Fruit fly (Drosophila melanogaster): ENCODE data around the gene Gpdh1.

Gpdh1 gene

dm6 chr2L:5979957-5980861, 36.8 kb downstream of the Gpdh1 start:
- no peak for TF ChIP-seq CTCF (optimal IDR thresholded peaks at IDR 0.05)
- TF ChIP-seq CG8478 (optimal IDR thresholded peaks at IDR 0.05) = no peak

DNA sequence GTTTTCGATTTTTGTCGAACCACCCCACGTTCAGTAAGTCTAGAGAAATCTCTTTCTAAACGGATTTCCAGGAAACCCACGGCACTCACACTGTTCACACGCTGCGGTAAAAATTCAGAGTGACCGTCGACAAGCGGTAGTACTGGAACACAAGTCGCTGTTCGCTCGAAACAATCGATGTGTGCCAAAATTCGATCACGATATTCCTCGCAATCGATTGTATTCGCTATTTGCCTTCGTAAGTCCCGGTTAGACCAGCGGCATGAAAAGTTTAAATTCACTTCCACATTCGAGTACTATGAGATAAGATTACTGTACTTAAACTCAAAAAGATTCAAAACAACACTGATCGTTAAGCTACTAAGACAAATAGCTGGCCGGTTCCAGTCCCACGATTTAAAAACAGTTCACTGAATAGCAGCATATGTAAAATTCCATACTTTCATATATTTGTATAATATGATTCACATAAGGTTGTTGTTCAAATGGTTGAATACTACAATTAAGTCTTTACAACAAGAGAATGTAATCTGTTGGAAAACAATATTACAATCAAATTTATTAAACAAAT, 37.5 kb downstream of the Gpdh1 start, which contains the start of gene chic:
TSS of gene chic (minus strand) at position 157 of the 571 bp plus-strand sequence.
- TF ChIP-seq CG8478 (optimal IDR thresholded peaks at IDR 0.05) (no peak), CTCF (optimal IDR thresholded peaks at IDR 0.05) (peak in 1 of 2 experiments; percentile 11)

DNA sequence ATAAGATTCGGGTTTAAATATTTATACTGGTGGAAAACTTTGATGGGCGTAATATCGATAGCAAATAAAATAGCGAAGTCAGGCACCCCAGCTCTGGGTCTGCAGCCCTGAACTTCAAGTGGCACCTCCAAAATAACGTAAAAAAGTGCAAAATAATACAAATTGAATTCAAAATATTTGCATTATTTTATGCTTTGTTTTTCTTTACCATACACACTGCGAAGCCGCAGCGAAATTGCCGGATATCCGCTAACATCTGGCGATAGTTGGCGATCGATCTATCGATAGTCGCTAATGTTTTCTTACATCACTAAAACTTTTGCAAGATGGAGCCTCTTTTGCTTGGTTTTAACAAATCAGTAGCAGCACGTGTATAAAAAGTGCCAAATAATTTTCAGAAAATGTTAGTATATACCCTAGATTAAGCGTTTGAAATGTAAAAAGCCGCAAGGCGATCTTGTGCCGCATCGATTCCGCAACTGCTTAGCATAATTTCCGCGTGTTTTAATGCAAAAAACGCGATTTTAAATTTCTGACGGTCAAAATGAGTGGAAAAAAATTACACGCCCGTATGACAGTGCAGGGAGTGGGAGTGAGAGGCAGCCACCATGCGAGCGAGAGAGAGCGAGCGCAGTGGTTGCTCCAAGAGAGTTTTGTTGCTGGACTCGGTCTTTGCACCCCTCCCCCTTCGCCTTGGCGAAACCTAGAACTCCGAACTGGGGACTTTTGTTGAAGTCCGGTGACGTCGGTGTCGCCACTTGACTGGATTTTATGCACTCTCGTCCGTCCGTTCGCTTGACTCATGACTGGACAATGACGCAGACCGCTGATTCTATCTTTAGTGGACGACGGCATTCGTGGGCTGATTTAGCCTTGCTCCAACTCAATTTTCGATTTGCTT, 38.2 kb downstream of the Gpdh1 start, which contains the start of gene eIF4A:
TSS of gene eIF4A (plus strand) at position 332 of the 901 bp plus-strand sequence.
- TF ChIP-seq CG8478 (optimal IDR thresholded peaks at IDR 0.05) (no peak), CTCF (optimal IDR thresholded peaks at IDR 0.05) (no peak)

DNA sequence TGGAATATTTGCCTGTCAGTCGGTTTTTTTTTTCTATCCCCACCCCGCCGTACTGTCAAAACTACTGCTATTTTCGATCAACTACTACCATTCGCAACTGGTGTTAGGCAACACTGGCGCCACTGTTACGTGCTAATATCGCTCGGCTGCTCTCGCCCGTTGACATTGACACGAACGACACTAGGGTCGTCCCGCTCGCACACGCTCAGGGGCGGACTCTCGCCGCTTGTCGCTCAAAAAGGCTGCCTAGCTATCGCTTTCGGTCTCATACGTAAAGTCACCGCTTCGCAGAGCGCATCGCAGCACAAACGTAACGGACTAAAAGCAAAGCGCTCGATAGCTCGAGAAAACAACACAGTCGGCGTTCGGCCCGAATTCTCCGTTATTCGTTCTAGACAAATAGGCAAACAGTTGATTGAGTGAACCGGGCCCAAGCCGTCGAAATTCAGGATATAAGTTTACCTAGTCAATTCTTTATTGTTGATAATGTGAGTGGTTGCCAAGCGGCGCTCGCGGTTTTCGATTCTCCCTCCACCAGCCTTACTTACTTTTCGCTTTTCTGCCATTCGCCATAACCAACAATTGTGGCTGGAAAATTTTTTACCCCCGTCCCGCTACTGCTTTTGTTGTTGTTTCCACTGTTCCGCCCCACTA, 39.0 kb downstream of the Gpdh1 start:
- peak; percentile 17 to 70 for TF ChIP-seq CTCF (optimal IDR thresholded peaks at IDR 0.05)
- no peak for TF ChIP-seq CG8478 (optimal IDR thresholded peaks at IDR 0.05)

dm6 chr2L:5983236-5983635, 39.8 kb downstream of the Gpdh1 start:
- TF ChIP-seq CTCF (optimal IDR thresholded peaks at IDR 0.05) = no peak
- no peak for TF ChIP-seq CG8478 (optimal IDR thresholded peaks at IDR 0.05)

DNA sequence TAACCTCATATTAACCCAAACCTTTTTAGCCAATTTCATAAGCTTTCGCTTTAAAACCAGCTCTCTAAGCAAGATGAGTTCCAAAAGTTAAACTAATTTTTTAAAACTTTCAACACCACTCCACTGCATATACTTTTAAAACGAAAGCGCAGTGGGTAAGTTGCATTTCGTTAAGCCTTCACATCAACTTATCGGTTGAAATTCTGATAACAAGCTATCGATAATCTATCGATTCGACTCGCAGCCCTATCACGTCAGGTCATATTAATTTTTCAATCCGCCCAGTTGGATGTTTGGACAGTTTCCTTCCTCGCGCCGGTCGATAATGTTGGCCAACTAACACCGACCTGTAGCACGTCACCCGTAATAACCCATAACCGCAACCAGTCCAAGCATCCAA, 42.7 kb downstream of the Gpdh1 start, which contains the start of gene ifc:
TSS of gene ifc (plus strand) at position 255 of the 400 bp plus-strand sequence.
- TF ChIP-seq CTCF (optimal IDR thresholded peaks at IDR 0.05) = peak; percentile 28 to 48
- no peak for TF ChIP-seq CG8478 (optimal IDR thresholded peaks at IDR 0.05)

- TF ChIP-seq CTCF (optimal IDR thresholded peaks at IDR 0.05) (no peak), CG8478 (optimal IDR thresholded peaks at IDR 0.05) (no peak)
These were observed 43.5 kb downstream of the Gpdh1 start for dm6 chr2L:5986940-5987339.

DNA sequence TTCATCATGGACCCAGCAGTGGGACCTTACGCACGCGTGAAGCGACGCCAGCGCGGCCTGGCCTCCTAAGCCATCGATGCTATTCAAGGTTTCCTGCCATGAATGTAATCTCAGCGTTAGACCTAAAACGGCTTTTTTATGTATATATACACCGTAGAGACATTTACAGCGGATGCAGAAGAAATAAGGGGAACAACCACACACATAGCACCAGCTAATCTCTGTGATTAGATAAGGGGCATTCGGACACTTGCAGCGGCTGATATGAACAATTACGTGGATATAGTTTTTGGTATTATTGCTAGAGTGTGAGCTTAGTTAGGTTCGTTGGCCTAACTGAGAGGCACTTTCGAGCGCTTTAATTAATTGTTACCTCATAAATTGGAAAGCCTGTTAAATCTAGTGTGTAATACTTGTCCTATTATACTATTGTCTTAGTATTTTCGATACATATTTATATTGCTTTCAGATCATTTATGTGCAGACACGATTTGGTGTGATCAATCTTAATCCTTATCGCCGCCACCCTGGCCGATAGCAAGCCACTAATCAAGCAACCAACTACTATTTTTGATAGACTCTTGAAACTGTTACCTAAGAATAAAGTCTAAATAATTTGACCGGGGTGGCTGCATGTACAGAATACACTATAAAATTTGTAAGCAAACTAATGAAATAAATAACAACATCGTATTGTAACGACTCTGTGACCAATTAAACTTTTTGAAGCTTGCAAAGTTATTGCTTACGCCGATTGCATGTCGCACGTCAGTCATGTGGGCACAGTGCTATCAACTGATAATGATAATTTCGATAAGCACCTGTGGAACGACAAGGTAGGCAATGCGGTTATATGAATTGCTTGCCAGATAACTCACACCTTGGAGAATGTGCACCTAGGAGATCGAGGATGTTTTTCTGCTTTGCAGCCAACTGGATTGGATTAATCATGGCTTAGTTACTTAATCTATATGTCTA, 45.0 kb downstream of the Gpdh1 start:
- TF ChIP-seq CTCF (optimal IDR thresholded peaks at IDR 0.05) (no peak), CG8478 (optimal IDR thresholded peaks at IDR 0.05) (no peak)

- no peak for TF ChIP-seq CTCF (optimal IDR thresholded peaks at IDR 0.05)
- TF ChIP-seq CG8478 (optimal IDR thresholded peaks at IDR 0.05) = no peak
These were observed 47.0 kb downstream of the Gpdh1 start for dm6 chr2L:5990447-5990846.

DNA sequence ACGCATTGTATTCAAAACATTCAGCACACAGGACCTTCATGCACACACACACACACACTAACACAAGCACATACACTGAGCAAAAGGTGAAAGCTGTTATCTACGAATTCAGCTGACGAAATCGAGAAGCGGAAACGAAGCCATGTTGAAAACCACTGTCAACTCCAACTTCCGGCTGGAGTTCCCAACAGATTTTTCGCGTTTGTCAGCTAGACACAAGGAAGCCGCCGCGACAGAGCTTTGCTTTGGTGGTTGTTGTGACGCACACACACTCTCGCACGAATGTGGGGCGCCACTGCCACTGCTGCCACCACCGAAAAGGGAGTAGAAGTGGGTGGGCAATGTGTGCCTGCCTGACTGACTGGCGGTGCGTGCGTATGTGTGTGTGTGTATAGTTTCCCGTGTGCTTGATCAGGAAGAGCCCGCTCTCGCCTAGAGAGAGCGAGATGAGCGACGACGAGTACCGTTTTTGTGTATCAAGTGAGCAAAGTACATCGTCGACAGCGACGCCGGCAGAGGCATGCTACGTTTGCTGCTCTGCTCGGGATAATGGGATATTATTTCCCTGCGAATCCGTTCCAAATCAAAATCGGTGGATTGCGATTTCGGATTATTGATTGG, 54.3 kb downstream of the Gpdh1 start:
- TF ChIP-seq CTCF (optimal IDR thresholded peaks at IDR 0.05) = no peak
- no peak for TF ChIP-seq CG8478 (optimal IDR thresholded peaks at IDR 0.05)

DNA sequence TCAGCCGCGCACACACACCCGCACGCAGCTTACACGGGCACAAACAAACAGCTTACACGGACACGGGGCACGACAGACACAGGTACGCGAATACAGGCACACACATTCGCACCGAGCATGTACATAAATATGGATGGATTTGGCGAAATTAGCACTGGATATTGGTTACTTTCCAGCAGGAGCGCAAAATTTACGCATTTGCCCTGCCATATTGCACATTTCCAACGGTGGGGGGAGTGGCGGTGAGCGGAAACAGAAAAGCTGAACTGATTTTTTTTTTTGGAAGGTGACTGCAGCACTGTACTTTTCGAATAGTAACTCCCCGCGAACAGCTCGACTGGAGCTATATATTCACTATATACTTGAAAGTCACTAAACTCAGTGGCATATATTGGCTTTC, 54.9 kb downstream of the Gpdh1 start:
- TF ChIP-seq CTCF (optimal IDR thresholded peaks at IDR 0.05) (no peak), CG8478 (optimal IDR thresholded peaks at IDR 0.05) (no peak)
